Fruit fly (Drosophila melanogaster): Measurements from ENCODE around the gene vig.
A peak's percentile ranks its signal among the peaks of the same experiment; 100 is the strongest.

vig gene

dm6 chr2L:15065663-15066062 is 4.5 kb downstream of the vig start (continued):
- 0 out of 3 replicates have a peak, but pooled peaks have one; percentile 33 for TF ChIP-seq Doc3 (GFP tag; IDR thresholded peaks at IDR 0.05; ENCODE audit: partially characterized antibody)
- no peak for TF ChIP-seq tx (GFP tag; optimal IDR thresholded peaks at IDR 0.05)
- no peak for TF ChIP-seq CG9215 (GFP tag; IDR thresholded peaks at IDR 0.05)
- TF ChIP-seq zfh2 (GFP tag; optimal IDR thresholded peaks at IDR 0.05) = no peak
- peak; percentile 84 for TF ChIP-seq exex (tag; optimal IDR thresholded peaks at IDR 0.05)
- no peak for TF ChIP-seq CG8290 (GFP tag; optimal IDR thresholded peaks at IDR 0.05)
- peak in 1 of 2 experiments; percentile 22 for TF ChIP-seq CG8290 (tag; optimal IDR thresholded peaks at IDR 0.05)
- TF ChIP-seq sd (tag; optimal IDR thresholded peaks at IDR 0.05) = peak; percentile 85
- 0 out of 2 replicates have a peak, but pooled peaks have one; percentile 4 for TF ChIP-seq CG42726 (GFP tag; IDR thresholded peaks at IDR 0.05; ENCODE audit: partially characterized antibody)
- TF ChIP-seq CG2199 (GFP tag; IDR thresholded peaks at IDR 0.05) = peak; percentile 93
- peak; percentile 5 for TF ChIP-seq CG7745 (tag; optimal IDR thresholded peaks at IDR 0.05)
- TF ChIP-seq Dbx (GFP tag; IDR thresholded peaks at IDR 0.05) = 0 out of 3 replicates have a peak, but pooled peaks have one; percentile 17
- TF ChIP-seq D (optimal IDR thresholded peaks at IDR 0.05) = no peak
- no peak for TF ChIP-seq D (GFP tag; optimal IDR thresholded peaks at IDR 0.05)
- no peak for TF ChIP-seq Sox102F (GFP tag; optimal IDR thresholded peaks at IDR 0.05)
- peak in 1 of 2 experiments; percentile 72 for TF ChIP-seq Pdp1 (GFP tag; optimal IDR thresholded peaks at IDR 0.05)
- TF ChIP-seq GATAe (GFP tag; conservative IDR thresholded peaks at IDR 0.05) = peak; percentile 88
- TF ChIP-seq slbo (GFP tag; IDR thresholded peaks at IDR 0.05) = no peak
- no peak for TF ChIP-seq Optix (GFP tag; IDR thresholded peaks at IDR 0.05)
- peak; percentile 83 for TF ChIP-seq grn (GFP tag; optimal IDR thresholded peaks at IDR 0.05)
- no peak for TF ChIP-seq lola (GFP tag; optimal IDR thresholded peaks at IDR 0.05)
- peak; percentile 24; the same call in 1 of the 2 replicates for TF ChIP-seq ttk (GFP tag; IDR thresholded peaks at IDR 0.05)
- TF ChIP-seq CG12769 (tag; optimal IDR thresholded peaks at IDR 0.05) = peak; percentile 97
- TF ChIP-seq lab (GFP tag; optimal IDR thresholded peaks at IDR 0.05) = peak; percentile 8
- TF ChIP-seq sug (tag; optimal IDR thresholded peaks at IDR 0.05) = peak; percentile 97
- 0 out of 2 replicates have a peak, but pooled peaks have one; percentile 51 for TF ChIP-seq CG16779 (GFP tag; IDR thresholded peaks at IDR 0.05)
- TF ChIP-seq HmgZ (tag; optimal IDR thresholded peaks at IDR 0.05) = peak; percentile 56
- TF ChIP-seq CG15514 (GFP tag; optimal IDR thresholded peaks at IDR 0.05) = peak; percentile 4
- TF ChIP-seq chn (GFP tag; optimal IDR thresholded peaks at IDR 0.05) = no peak
- TF ChIP-seq phol (tag; optimal IDR thresholded peaks at IDR 0.05) = no peak
- TF ChIP-seq D19A (tag; optimal IDR thresholded peaks at IDR 0.05) = peak; percentile 12
- no peak for TF ChIP-seq Six4 (GFP tag; optimal IDR thresholded peaks at IDR 0.05)
- no peak for TF ChIP-seq nerfin-1 (tag; optimal IDR thresholded peaks at IDR 0.05)

- peak; percentile 23 for TF ChIP-seq stwl (tag; optimal IDR thresholded peaks at IDR 0.05)
- TF ChIP-seq Atf3 (GFP tag; optimal IDR thresholded peaks at IDR 0.05) = no peak
- TF ChIP-seq lola (GFP tag; optimal IDR thresholded peaks at IDR 0.05) = peak in 1 of 3 experiments; percentile 14
- peak; percentile 56 for TF ChIP-seq CG8290 (GFP tag; optimal IDR thresholded peaks at IDR 0.05)
- no peak for TF ChIP-seq CG8290 (tag; optimal IDR thresholded peaks at IDR 0.05)
- no peak for TF ChIP-seq ato (GFP tag; IDR thresholded peaks at IDR 0.05; ENCODE audit: partially characterized antibody)
- TF ChIP-seq lilli (GFP tag; optimal IDR thresholded peaks at IDR 0.05) = peak; percentile 11
- peak; percentile 43 for TF ChIP-seq row (GFP tag; IDR thresholded peaks at IDR 0.05)
- peak; percentile 89 for TF ChIP-seq Elba2 (GFP tag; optimal IDR thresholded peaks at IDR 0.05)
- peak; percentile 34 for TF ChIP-seq Hmx (GFP tag; optimal IDR thresholded peaks at IDR 0.05)
- TF ChIP-seq tio (GFP tag; optimal IDR thresholded peaks at IDR 0.05) = peak; percentile 3
- no peak for TF ChIP-seq CG13296 (GFP tag; optimal IDR thresholded peaks at IDR 0.05)
- peak; percentile 7 for TF ChIP-seq CG14710 (tag; optimal IDR thresholded peaks at IDR 0.05)
- TF ChIP-seq caup (GFP tag; optimal IDR thresholded peaks at IDR 0.05; ENCODE audit: severe bottlenecking) = no peak
- no peak for TF ChIP-seq Side (GFP tag; optimal IDR thresholded peaks at IDR 0.05)
- peak in 1 of 2 experiments; percentile 73 for TF ChIP-seq insv (GFP tag; optimal IDR thresholded peaks at IDR 0.05)
- no peak for TF ChIP-seq BEAF-32 (GFP tag; optimal IDR thresholded peaks at IDR 0.05)
- TF ChIP-seq CG15696 (tag; optimal IDR thresholded peaks at IDR 0.05) = peak; percentile 30
These were observed 8.0 kb downstream of the vig start for dm6 chr2L:15062095-15062494.

Measured in whole organism, embryonic.